Worm (Caenorhabditis elegans): Measurements from ENCODE around the gene F26F12.2.

F26F12.2 gene

ce11 chrV:5836616-5836982 is 1.8 kb downstream of the F26F12.2 start, which contains the start of gene col-140:
Gene col-140 (minus strand): TSS chrV:5836834.
- TF ChIP-seq lin-40 (tag; optimal IDR thresholded peaks at IDR 0.05) (peak; percentile 51), ceh-58 (GFP tag; IDR thresholded peaks at IDR 0.05) (no peak), F37B4.10 (GFP tag; IDR thresholded peaks at IDR 0.05) (no peak)

- TF ChIP-seq akir-1 (GFP tag; optimal IDR thresholded peaks at IDR 0.05) = no peak
- no peak for TF ChIP-seq athp-1 (tag; optimal IDR thresholded peaks at IDR 0.05)
- TF ChIP-seq nhr-27 (tag; optimal IDR thresholded peaks at IDR 0.05) = no peak
- no peak for TF ChIP-seq let-607 (tag; optimal IDR thresholded peaks at IDR 0.05)
- no peak for TF ChIP-seq lin-35 (GFP tag; optimal IDR thresholded peaks at IDR 0.05)
- TF ChIP-seq madf-6 (GFP tag; IDR thresholded peaks at IDR 0.05) = no peak
- no peak for TF ChIP-seq F49E8.2 (tag; optimal IDR thresholded peaks at IDR 0.05; ENCODE audit: insufficient read depth)
- no peak for TF ChIP-seq aptf-3 (GFP tag; IDR thresholded peaks at IDR 0.05)
- TF ChIP-seq F22D6.2 (tag; optimal IDR thresholded peaks at IDR 0.05) = peak; percentile 47
- TF ChIP-seq F39B2.1 (GFP tag; IDR thresholded peaks at IDR 0.05) = no peak
- TF ChIP-seq D2030.7 (GFP tag; IDR thresholded peaks at IDR 0.05) = no peak
- TF ChIP-seq let-526 (GFP tag; IDR thresholded peaks at IDR 0.05) = no peak
- no peak for TF ChIP-seq rpc-1 (optimal IDR thresholded peaks at IDR 0.05)
- no peak for TF ChIP-seq rpc-1 (tag; optimal IDR thresholded peaks at IDR 0.05)
- no peak for TF ChIP-seq pha-4 (tag; optimal IDR thresholded peaks at IDR 0.05)
- TF ChIP-seq T07F8.4 (tag; optimal IDR thresholded peaks at IDR 0.05) = no peak
- TF ChIP-seq ztf-18 (tag; optimal IDR thresholded peaks at IDR 0.05) = no peak
- TF ChIP-seq mxl-1 (tag; optimal IDR thresholded peaks at IDR 0.05) = no peak
- TF ChIP-seq F33H1.4 (GFP tag; IDR thresholded peaks at IDR 0.05) = no peak
- peak; percentile 94 for TF ChIP-seq ztf-26 (tag; optimal IDR thresholded peaks at IDR 0.05)
- no peak for TF ChIP-seq ztf-6 (GFP tag; IDR thresholded peaks at IDR 0.05)
- TF ChIP-seq unc-130 (GFP tag; optimal IDR thresholded peaks at IDR 0.05) = no peak
- TF ChIP-seq Y53F4B.3 (GFP tag; IDR thresholded peaks at IDR 0.05) = no peak
- no peak for TF ChIP-seq F23B12.7 (tag; optimal IDR thresholded peaks at IDR 0.05; ENCODE audit: insufficient read depth)
- TF ChIP-seq attf-3 (GFP tag; conservative IDR thresholded peaks at IDR 0.05) = no peak
- no peak for TF ChIP-seq ceh-27 (GFP tag; optimal IDR thresholded peaks at IDR 0.05)
- TF ChIP-seq unc-62 (GFP tag; optimal IDR thresholded peaks at IDR 0.05) = no peak
- no peak for TF ChIP-seq sdz-38 (tag; optimal IDR thresholded peaks at IDR 0.05)
- TF ChIP-seq lin-40 (tag; optimal IDR thresholded peaks at IDR 0.05) = peak; percentile 70
- TF ChIP-seq B0336.3 (GFP tag; IDR thresholded peaks at IDR 0.05) = peak; percentile 65; the same call in 1 of the 2 replicates
- no peak for TF ChIP-seq Y67H2A.10 (GFP tag; conservative IDR thresholded peaks at IDR 0.05)
- no peak for TF ChIP-seq chd-7 (tag; optimal IDR thresholded peaks at IDR 0.05)
- no peak for TF ChIP-seq dox-1 (GFP tag; IDR thresholded peaks at IDR 0.05)
- no peak for TF ChIP-seq nfya-1 (tag; optimal IDR thresholded peaks at IDR 0.05; ENCODE audit: borderline replicate concordance, insufficient read depth)
- no peak for TF ChIP-seq hrde-1 (tag; optimal IDR thresholded peaks at IDR 0.05; ENCODE audit: borderline replicate concordance)
- TF ChIP-seq dpl-1 (GFP tag; optimal IDR thresholded peaks at IDR 0.05) = no peak
- TF ChIP-seq hlh-12 (tag; optimal IDR thresholded peaks at IDR 0.05) = no peak
- no peak for TF ChIP-seq sptf-2 (GFP tag; optimal IDR thresholded peaks at IDR 0.05)
- no peak for TF ChIP-seq somi-1 (GFP tag; optimal IDR thresholded peaks at IDR 0.05)
- TF ChIP-seq ceh-40 (GFP tag; IDR thresholded peaks at IDR 0.05) = no peak
- no peak for TF ChIP-seq egl-44 (GFP tag; IDR thresholded peaks at IDR 0.05)
- no peak for TF ChIP-seq nhr-120 (GFP tag; IDR thresholded peaks at IDR 0.05)
- TF ChIP-seq xnd-1 (tag; optimal IDR thresholded peaks at IDR 0.05) = no peak
- TF ChIP-seq ztf-22 (GFP tag; optimal IDR thresholded peaks at IDR 0.05) = no peak
- no peak for TF ChIP-seq hmg-1.2 (GFP tag; IDR thresholded peaks at IDR 0.05)
Measured at ce11 chrV:5835979-5836615, 2.3 kb downstream of the F26F12.2 start.
